Fruit fly (Drosophila melanogaster) Kc167 (cell line): ENCODE data around the gene out.

Experiments
- Myc ChIP-seq: fragments of >200 bp; optimal IDR thresholded peaks from 2 replicates; lab custom pipeline; 2017; ENCODE audit warnings: missing external identifiers
- Sin3A ChIP-seq: fragments of >200 bp; optimal IDR thresholded peaks from 2 replicates; lab custom pipeline; 2018; ENCODE audit warnings: missing external identifiers
- h ChIP-seq: fragments of >200 bp; optimal IDR thresholded peaks from 3 replicates; lab custom pipeline; 2018; ENCODE audit warnings: missing external identifiers
- insv ChIP-seq: fragments of >200 bp; optimal IDR thresholded peaks from 3 replicates; lab custom pipeline; 2018; ENCODE audit warnings: missing external identifiers
- psq ChIP-seq: fragments of >200 bp; optimal IDR thresholded peaks from 2 replicates; lab custom pipeline; 2017; ENCODE audit warnings: missing external identifiers
- ttk ChIP-seq: sonication (Bioruptor generic); optimal IDR thresholded peaks from 2 replicates; lab custom pipeline; 2017; ENCODE audit warnings: missing external identifiers

Gene out

dm6 chrX:19348835-19349466, 27.0 kb upstream of the out start:
- TF ChIP-seq insv (lab: Kevin White, UChicago) (no peak), Sin3A (lab: Kevin White, UChicago) (no peak), psq (lab: Kevin White, UChicago) (no peak), Myc (no peak), h (lab: Kevin White, UChicago) (no peak), ttk (no peak)

dm6 chrX:19348222-19348621, 26.3 kb upstream of the out start, which contains the start of gene nAChRalpha7:
nAChRalpha7 (minus strand) TSS chrX:19348447.
- TF ChIP-seq insv (lab: Kevin White, UChicago) (no peak), Myc (no peak), psq (lab: Kevin White, UChicago) (no peak), Sin3A (lab: Kevin White, UChicago) (no peak), h (lab: Kevin White, UChicago) (no peak), ttk (no peak)

dm6 chrX:19326730-19327129, 4.8 kb upstream of the out start:
- no peak for TF ChIP-seq Sin3A (lab: Kevin White, UChicago)
- TF ChIP-seq Myc, result no peak
- no peak for TF ChIP-seq insv (lab: Kevin White, UChicago)
- TF ChIP-seq h (lab: Kevin White, UChicago), result no peak
- TF ChIP-seq ttk, result no peak
- no peak for TF ChIP-seq psq (lab: Kevin White, UChicago)

dm6 chrX:19325729-19326473, 4.0 kb upstream of the out start:
- no peak for TF ChIP-seq Sin3A (lab: Kevin White, UChicago)
- no peak for TF ChIP-seq psq (lab: Kevin White, UChicago)

- TF ChIP-seq psq (lab: Kevin White, UChicago) (no peak), insv (lab: Kevin White, UChicago) (no peak), h (lab: Kevin White, UChicago) (no peak), Myc (no peak), Sin3A (lab: Kevin White, UChicago) (no peak), ttk (no peak)
Observed at dm6 chrX:19324576-19325353, 2.9 kb upstream of the out start.

dm6 chrX:19323835-19324133, 1.9 kb upstream of the out start:
- TF ChIP-seq insv (lab: Kevin White, UChicago) (no peak), Sin3A (lab: Kevin White, UChicago) (no peak), Myc (no peak)

- TF ChIP-seq psq (lab: Kevin White, UChicago) (no peak), ttk (no peak), Sin3A (lab: Kevin White, UChicago) (no peak)
Observed at dm6 chrX:19322945-19323834, 1.3 kb upstream of the out start.

dm6 chrX:19318924-19319323, 3.0 kb downstream of the out start:
- TF ChIP-seq h (lab: Kevin White, UChicago), result no peak
- TF ChIP-seq psq (lab: Kevin White, UChicago), result no peak

dm6 chrX:19317058-19317767, 4.7 kb downstream of the out start:
- no peak for TF ChIP-seq h (lab: Kevin White, UChicago)
- no peak for TF ChIP-seq psq (lab: Kevin White, UChicago)
- TF ChIP-seq Sin3A (lab: Kevin White, UChicago), result no peak

dm6 chrX:19316583-19316982, 5.3 kb downstream of the out start:
- TF ChIP-seq psq (lab: Kevin White, UChicago), result no peak
- no peak for TF ChIP-seq Myc
- TF ChIP-seq Sin3A (lab: Kevin White, UChicago), result no peak
- TF ChIP-seq insv (lab: Kevin White, UChicago), result no peak
- TF ChIP-seq ttk, result no peak
- no peak for TF ChIP-seq h (lab: Kevin White, UChicago)

- no peak for TF ChIP-seq psq (lab: Kevin White, UChicago)
- TF ChIP-seq h (lab: Kevin White, UChicago), result no peak
- no peak for TF ChIP-seq ttk
- TF ChIP-seq Sin3A (lab: Kevin White, UChicago), result no peak
- TF ChIP-seq insv (lab: Kevin White, UChicago), result no peak
- TF ChIP-seq Myc, result no peak
Observed at dm6 chrX:19315421-19316260, 6.3 kb downstream of the out start.
